Worm (Caenorhabditis elegans) whole organism, mixed stage, embryonic: ENCODE data around the gene Y51H7C.12.
"Not testable (repeated sequence)": the region's sequence is repeated elsewhere in the genome, so short reads cannot be mapped to it uniquely, and the experiment has no call there.

Experiments used
- M03D4.4 ChIP-seq: sonication (generic microtip); optimal IDR thresholded peaks from 2 replicates; lab custom pipeline; 2017; ENCODE audit warnings: mild to moderate bottlenecking, missing genetic modification characterization, missing compliant biosample characterization
- ceh-39 ChIP-seq: fragments of 150-350 bp; optimal IDR thresholded peaks from 2 replicates; lab custom pipeline; 2014; ENCODE audit warnings: missing biosample characterization, missing genetic modification characterization
- ceh-43 ChIP-seq: fragments of 200-800 bp; sonication (Bioruptor generic); optimal IDR thresholded peaks from 2 replicates; lab custom pipeline; 2018; ENCODE audit warnings: mild to moderate bottlenecking, missing genetic modification characterization, moderate library complexity, missing compliant biosample characterization
- ceh-83 ChIP-seq: fragments of 200-800 bp; sonication (Bioruptor generic); optimal IDR thresholded peaks from 2 replicates; lab custom pipeline; 2018; ENCODE audit warnings: mild to moderate bottlenecking, missing genetic modification characterization, missing compliant biosample characterization
- cnd-1 ChIP-seq: fragments of 200-800 bp; sonication (Bioruptor generic); optimal IDR thresholded peaks from 2 replicates; lab custom pipeline; 2018; ENCODE audit warnings: mild to moderate bottlenecking, missing genetic modification characterization, missing compliant biosample characterization
- drap-1 ChIP-seq: fragments of 200-800 bp; sonication (Bioruptor generic); optimal IDR thresholded peaks from 3 replicates; lab custom pipeline; 2018; ENCODE audit warnings: mild to moderate bottlenecking, missing genetic modification characterization, missing compliant biosample characterization
- elt-3 ChIP-seq: fragments of 150-350 bp; optimal IDR thresholded peaks from 2 replicates; lab custom pipeline; 2014; ENCODE audit warnings: missing biosample characterization, missing genetic modification characterization
- flh-1 ChIP-seq: fragments of 200-800 bp; sonication (Bioruptor generic); optimal IDR thresholded peaks from 2 replicates; lab custom pipeline; 2018; ENCODE audit warnings: mild to moderate bottlenecking, missing genetic modification characterization, moderate library complexity, missing compliant biosample characterization
- ham-2 ChIP-seq: fragments of 200-800 bp; sonication (Bioruptor generic); optimal IDR thresholded peaks from 2 replicates; lab custom pipeline; 2018; ENCODE audit warnings: mild to moderate bottlenecking, missing genetic modification characterization, missing compliant biosample characterization
- hlh-1 ChIP-seq: fragments of 150-350 bp; optimal IDR thresholded peaks from 2 replicates; lab custom pipeline; 2014; ENCODE audit warnings: missing biosample characterization, missing genetic modification reagents, missing genetic modification characterization
- lin-13 ChIP-seq: fragments of 150-350 bp; optimal IDR thresholded peaks from 2 replicates; lab custom pipeline; 2014; ENCODE audit warnings: missing biosample characterization, missing genetic modification characterization
- lin-32 ChIP-seq: fragments of 200-800 bp; sonication (Bioruptor generic); optimal IDR thresholded peaks from 2 replicates; lab custom pipeline; 2018; ENCODE audit warnings: mild to moderate bottlenecking, missing genetic modification characterization, missing compliant biosample characterization
- lsy-2 ChIP-seq: fragments of 150-350 bp; optimal IDR thresholded peaks from 2 replicates; lab custom pipeline; 2014; ENCODE audit warnings: missing biosample characterization, missing genetic modification characterization
- mab-5 ChIP-seq: fragments of 150-350 bp; optimal IDR thresholded peaks from 2 replicates; lab custom pipeline; 2014; ENCODE audit warnings: missing biosample characterization, missing genetic modification characterization
- mep-1 ChIP-seq: fragments of 150-350 bp; optimal IDR thresholded peaks from 2 replicates; lab custom pipeline; 2017; ENCODE audit warnings: missing biosample characterization, missing genetic modification reagents, missing genetic modification characterization, inconsistent platforms
- mls-2 ChIP-seq: sonication (generic microtip); optimal IDR thresholded peaks from 2 replicates; lab custom pipeline; 2016; ENCODE audit warnings: mild to moderate bottlenecking, missing genetic modification characterization, moderate library complexity, missing compliant biosample characterization
- nhr-12 ChIP-seq: fragments of 150-350 bp; optimal IDR thresholded peaks from 2 replicates; lab custom pipeline; 2014; ENCODE audit warnings: missing biosample characterization, missing genetic modification characterization
- nhr-237 ChIP-seq: fragments of 150-350 bp; optimal IDR thresholded peaks from 2 replicates; lab custom pipeline; 2014; ENCODE audit warnings: missing biosample characterization, missing genetic modification characterization
- nhr-28 ChIP-seq: fragments of 150-350 bp; optimal IDR thresholded peaks from 2 replicates; lab custom pipeline; 2014; ENCODE audit warnings: missing biosample characterization, missing genetic modification characterization
- nhr-76 ChIP-seq: sonication (generic microtip); optimal IDR thresholded peaks from 2 replicates; lab custom pipeline; 2017; ENCODE audit warnings: missing biosample characterization, missing genetic modification characterization
- pha-4 ChIP-seq: fragments of 150-350 bp; optimal IDR thresholded peaks from 2 replicates; lab custom pipeline; 2018; ENCODE audit warnings: missing biosample characterization, missing genetic modification reagents, missing genetic modification characterization
- sem-2 ChIP-seq: fragments of 200-800 bp; sonication (Bioruptor generic); optimal IDR thresholded peaks from 2 replicates; lab custom pipeline; 2018; ENCODE audit warnings: mild to moderate bottlenecking, missing genetic modification characterization, missing compliant biosample characterization
- sptf-1 ChIP-seq: sonication (generic microtip); optimal IDR thresholded peaks from 2 replicates; lab custom pipeline; 2017; ENCODE audit warnings: mild to moderate bottlenecking, missing genetic modification characterization, moderate library complexity, missing compliant biosample characterization
- tbx-8 ChIP-seq: fragments of 200-800 bp; sonication (Bioruptor generic); optimal IDR thresholded peaks from 2 replicates; lab custom pipeline; 2018; ENCODE audit warnings: mild to moderate bottlenecking, missing genetic modification characterization, moderate library complexity, missing compliant biosample characterization
- unc-120 ChIP-seq: sonication (generic microtip); optimal IDR thresholded peaks from 2 replicates; lab custom pipeline; 2017; ENCODE audit warnings: missing genetic modification characterization, missing compliant biosample characterization; ENCODE audit not compliant: poor library complexity, severe bottlenecking
- unc-39 ChIP-seq: fragments of 150-350 bp; optimal IDR thresholded peaks from 2 replicates; lab custom pipeline; 2014; ENCODE audit warnings: missing biosample characterization, missing genetic modification characterization
- unc-62 ChIP-seq: fragments of 150-350 bp; optimal IDR thresholded peaks from 2 replicates; lab custom pipeline; 2014; ENCODE audit warnings: missing biosample characterization, missing genetic modification reagents, missing genetic modification characterization
- zip-8 ChIP-seq: fragments of 150-350 bp; optimal IDR thresholded peaks from 2 replicates; lab custom pipeline; 2014; ENCODE audit warnings: missing biosample characterization, missing genetic modification characterization
- ztf-11 ChIP-seq: fragments of 150-350 bp; optimal IDR thresholded peaks from 2 replicates; lab custom pipeline; 2014; ENCODE audit warnings: missing biosample characterization, missing genetic modification characterization

Gene Y51H7C.12

DNA sequence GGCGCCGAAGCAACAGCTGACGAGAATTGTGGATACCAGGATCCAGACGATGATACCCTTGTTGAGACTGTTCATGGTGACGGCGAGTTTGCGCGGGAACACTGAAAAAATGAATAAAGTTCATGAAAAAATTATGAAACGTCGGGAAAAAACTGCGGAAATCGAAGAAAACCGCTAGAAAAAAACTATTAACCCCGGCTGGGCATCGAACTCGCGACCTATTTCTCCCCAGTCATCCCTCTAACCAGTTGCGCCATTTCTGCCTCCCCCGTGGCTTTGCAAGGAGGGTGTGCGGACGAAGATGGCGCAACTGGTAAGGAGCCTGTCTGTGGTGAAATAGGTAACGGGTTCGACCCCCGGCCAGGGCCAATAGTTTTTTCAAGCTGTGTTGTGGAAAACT lies 26.9 kb upstream of the Y51H7C.12 start, which contains the start of gene H17B01.5:
Gene H17B01.5 (minus strand): TSS at position 101 of the 400 bp plus-strand sequence.
- TF ChIP-seq ztf-11 (tag; lab: Kevin White, UChicago), result no peak
- TF ChIP-seq mls-2 (tag; lab: Kevin White, UChicago), result no peak
- TF ChIP-seq ceh-43, result no peak
- TF ChIP-seq elt-3 (tag; lab: Kevin White, UChicago), result no peak

DNA sequence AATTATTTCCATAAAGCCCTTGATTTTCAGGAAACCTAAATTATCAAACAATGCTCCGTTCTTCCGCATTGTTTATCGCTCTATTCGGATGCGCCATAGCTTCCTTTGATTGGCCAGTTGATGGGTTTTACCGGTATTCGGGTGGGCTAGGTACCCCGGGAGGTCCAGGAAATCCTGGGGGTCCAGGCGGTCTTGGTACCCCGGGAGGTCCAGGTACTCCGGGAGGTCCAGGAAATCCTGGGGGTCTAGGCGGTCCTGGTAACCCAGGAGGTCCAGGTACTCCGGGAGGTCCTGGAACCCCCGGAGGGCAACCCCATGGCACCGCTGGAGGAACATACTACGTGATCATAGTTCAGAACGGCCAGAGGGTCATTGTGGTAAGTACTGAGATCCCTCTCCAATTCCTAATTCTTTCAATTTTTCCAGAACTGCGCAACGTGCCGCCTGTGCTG lies 24.0 kb upstream of the Y51H7C.12 start, which contains the start of gene H17B01.2:
Gene H17B01.2 (plus strand): TSS at position 51 of the 452 bp plus-strand sequence.
- TF ChIP-seq unc-62 (GFP tag; lab: Kevin White, UChicago), result no peak
- no peak for TF ChIP-seq lin-32 (GFP tag; lab: Kevin White, UChicago)
- no peak for TF ChIP-seq nhr-12 (tag; lab: Kevin White, UChicago)
- no peak for TF ChIP-seq mls-2 (tag; lab: Kevin White, UChicago)
- no peak for TF ChIP-seq zip-8 (tag; lab: Kevin White, UChicago)
- no peak for TF ChIP-seq hlh-1 (tag; lab: Kevin White, UChicago)
- no peak for TF ChIP-seq unc-120 (tag; lab: Kevin White, UChicago)
- TF ChIP-seq ceh-43, result no peak
- TF ChIP-seq nhr-237 (tag; lab: Kevin White, UChicago), result no peak
- no peak for TF ChIP-seq flh-1 (GFP tag; lab: Kevin White, UChicago)
- TF ChIP-seq cnd-1 (tag; lab: Kevin White, UChicago), result no peak
- TF ChIP-seq lin-13 (tag; lab: Kevin White, UChicago), result no peak
- TF ChIP-seq ztf-11 (tag; lab: Kevin White, UChicago), result no peak
- no peak for TF ChIP-seq ceh-39 (tag; lab: Kevin White, UChicago)
- TF ChIP-seq tbx-8 (GFP tag; lab: Kevin White, UChicago), result no peak
- no peak for TF ChIP-seq sem-2 (GFP tag; lab: Kevin White, UChicago)
- no peak for TF ChIP-seq sptf-1
- no peak for TF ChIP-seq nhr-76 (tag; lab: Kevin White, UChicago)

DNA sequence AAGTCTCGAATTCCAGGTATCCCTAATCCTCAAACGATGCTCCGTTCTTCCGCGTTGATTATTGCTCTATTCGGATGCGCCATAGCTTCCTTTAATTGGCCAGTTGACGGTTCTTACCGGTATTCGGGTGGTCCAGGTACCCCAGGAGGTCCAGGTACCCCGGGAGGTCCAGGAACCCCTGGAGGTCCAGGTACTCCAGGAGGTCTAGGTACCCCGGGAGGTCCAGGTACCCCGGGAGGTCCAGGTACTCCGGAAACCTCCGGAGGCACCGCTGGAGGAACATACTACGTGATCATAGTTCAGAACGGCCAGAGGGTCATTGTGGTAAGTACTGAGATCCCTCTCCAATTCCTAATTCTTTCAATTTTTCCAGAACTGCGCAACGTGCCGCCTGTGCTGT lies 21.2 kb upstream of the Y51H7C.12 start, which contains the start of gene Y51H7C.1:
Gene Y51H7C.1 (plus strand): TSS at position 17 of the 400 bp plus-strand sequence.
- TF ChIP-seq sptf-1; pha-4 (tag; lab: Kevin White, UChicago); nhr-76 (tag; lab: Kevin White, UChicago): not testable (repeated sequence)

DNA sequence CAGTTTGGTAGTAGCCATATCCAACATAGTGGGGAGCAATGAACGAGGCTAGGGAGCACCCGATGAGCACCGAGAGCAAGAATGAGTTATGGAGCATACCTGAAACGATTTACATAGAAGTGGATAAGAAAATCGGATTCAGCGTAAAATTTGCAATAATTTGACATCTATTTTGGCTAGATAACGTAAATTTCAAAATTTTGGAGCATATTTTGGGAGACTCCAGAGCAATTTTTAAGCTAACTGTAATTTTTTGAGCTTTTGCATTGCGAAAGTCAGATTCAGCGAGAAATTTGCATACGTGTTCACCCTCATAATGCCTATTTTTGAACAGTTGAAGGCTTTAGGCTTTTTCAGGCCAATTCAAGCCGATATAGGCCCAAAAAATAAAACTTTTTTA lies 19.9 kb upstream of the Y51H7C.12 start, which contains the start of gene Y51H7C.13:
Gene Y51H7C.13 (minus strand): TSS at position 101 of the 400 bp plus-strand sequence.
- TF ChIP-seq lsy-2 (tag; lab: Kevin White, UChicago) (no peak), sem-2 (GFP tag; lab: Kevin White, UChicago) (no peak), ham-2 (GFP tag; lab: Kevin White, UChicago) (no peak), mab-5 (no peak), nhr-28 (tag; lab: Kevin White, UChicago) (no peak), ceh-39 (tag; lab: Kevin White, UChicago) (no peak), nhr-76 (tag; lab: Kevin White, UChicago) (no peak), M03D4.4 (tag; lab: Kevin White, UChicago) (no peak), sptf-1 (no peak), tbx-8 (GFP tag; lab: Kevin White, UChicago) (no peak), unc-120 (tag; lab: Kevin White, UChicago) (no peak), nhr-237 (tag; lab: Kevin White, UChicago) (no peak), unc-62 (GFP tag; lab: Kevin White, UChicago) (no peak), lin-32 (GFP tag; lab: Kevin White, UChicago) (no peak), cnd-1 (tag; lab: Kevin White, UChicago) (no peak), drap-1 (GFP tag; lab: Kevin White, UChicago) (no peak)
- TF ChIP-seq, all 35 proteins: peak for 0

DNA sequence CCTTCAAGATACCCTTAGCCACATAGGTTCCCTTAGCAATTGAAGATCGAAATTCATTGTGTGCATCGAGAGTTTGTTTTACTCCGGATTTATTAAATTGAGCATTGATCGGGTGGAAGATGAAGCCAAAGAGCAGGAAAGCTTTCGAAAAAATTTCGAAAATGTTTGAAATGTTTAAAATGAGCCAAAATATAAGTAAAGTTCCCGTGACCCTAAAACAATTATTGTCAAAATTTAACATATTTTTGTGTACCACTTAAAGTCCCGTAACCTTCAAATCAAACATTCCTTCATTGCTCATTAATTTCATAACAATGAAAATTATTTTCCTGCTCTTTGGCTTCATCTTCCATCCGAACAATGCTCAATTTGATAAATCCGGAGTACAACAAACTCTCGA lies 1.6 kb downstream of the Y51H7C.12 start, which contains the start of gene scl-17:
Gene scl-17 (plus strand): TSS at position 301 of the 400 bp plus-strand sequence.
- TF ChIP-seq mls-2 (tag; lab: Kevin White, UChicago), result no peak
- no peak for TF ChIP-seq ceh-83 (GFP tag; lab: Kevin White, UChicago)
- TF ChIP-seq mep-1 (tag; lab: Kevin White, UChicago), result no peak
- TF ChIP-seq tbx-8 (GFP tag; lab: Kevin White, UChicago), result no peak
- no peak for TF ChIP-seq unc-39
- no peak for TF ChIP-seq lsy-2 (tag; lab: Kevin White, UChicago)
- TF ChIP-seq ceh-43, result no peak
- no peak for TF ChIP-seq unc-120 (tag; lab: Kevin White, UChicago)
- no peak for TF ChIP-seq unc-62 (GFP tag; lab: Kevin White, UChicago)
- no peak for TF ChIP-seq ham-2 (GFP tag; lab: Kevin White, UChicago)
- TF ChIP-seq nhr-28 (tag; lab: Kevin White, UChicago), result no peak
